Fruit fly (Drosophila melanogaster): Measurements from ENCODE around the gene CG14692.

dm6 chr3R:10767526-10767925, 36.2 kb downstream of the CG14692 start, which contains the start of gene TfIIFbeta:
- no peak for TF ChIP-seq ttk (optimal IDR thresholded peaks at IDR 0.05)
- TF ChIP-seq h (optimal IDR thresholded peaks at IDR 0.05) = no peak
- no peak for TF ChIP-seq psq (optimal IDR thresholded peaks at IDR 0.05)
- no peak for TF ChIP-seq Sin3A (optimal IDR thresholded peaks at IDR 0.05)

Measured in Kc167 (cell line).